Worm (Caenorhabditis elegans) whole organism, L1 larva: ENCODE data around the gene cyn-8.

ENCODE experiments used
- ama-1 ChIP-seq: fragments of 150-350 bp; optimal IDR thresholded peaks from 2 replicates; lab custom pipeline; 2014
- fkh-10 ChIP-seq: sonication (generic microtip); optimal IDR thresholded peaks from 2 replicates; lab custom pipeline; 2017; ENCODE audit warnings: missing biosample characterization, missing genetic modification reagents, missing genetic modification characterization
- lin-13 ChIP-seq: fragments of 150-350 bp; optimal IDR thresholded peaks from 2 replicates; lab custom pipeline; 2014; ENCODE audit warnings: missing biosample characterization, missing genetic modification reagents, missing genetic modification characterization
- lin-15B ChIP-seq: fragments of 150-350 bp; sonication (generic microtip); optimal IDR thresholded peaks from 3 replicates; lab custom pipeline; 2014; ENCODE audit warnings: missing biosample characterization, missing genetic modification characterization
- nhr-90 ChIP-seq: sonication (generic microtip); optimal IDR thresholded peaks from 2 replicates; lab custom pipeline; 2016; ENCODE audit warnings: mild to moderate bottlenecking, missing genetic modification characterization, missing compliant biosample characterization; ENCODE audit not compliant: poor library complexity
- ztf-11 ChIP-seq, 2 experiments: sonication (generic microtip); optimal IDR thresholded peaks; 2 replicates each; lab custom pipeline; 2016 to 2017; ENCODE audit warnings: missing genetic modification characterization in 2 of 2, missing biosample characterization in 1 of 2, missing compliant biosample characterization in 1 of 2

DNA sequence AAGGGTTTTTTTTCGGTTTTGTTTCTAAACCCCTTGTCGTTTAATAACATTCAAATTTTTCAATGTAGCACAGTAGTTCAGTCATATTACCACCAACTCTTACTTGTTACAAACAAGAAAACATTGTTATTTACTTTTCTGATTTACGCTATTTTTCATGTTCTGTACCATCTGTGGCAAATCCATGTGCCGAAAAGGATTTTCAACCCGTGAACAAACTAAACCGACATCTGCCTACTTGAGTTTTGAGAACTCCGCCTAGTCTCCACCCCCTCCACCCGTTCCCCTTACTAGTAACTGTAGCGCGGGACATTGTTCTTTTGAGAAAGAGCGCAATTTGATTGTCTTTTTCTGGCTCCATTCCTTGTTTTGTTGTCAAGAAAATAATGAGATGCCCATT is 6.0 kb upstream of the cyn-8 start, which contains the start of gene ensh-1:
- TF ChIP-seq lin-13 (GFP tag; lab: Kevin White, UChicago) (no peak), fkh-10 (GFP tag; lab: Kevin White, UChicago) (no peak), ama-1 (lab: Kevin White, UChicago) (no peak), ztf-11 (tag; optimal IDR thresholded peaks at IDR 0.05; lab: Kevin White, UChicago) (no peak), nhr-90 (tag; lab: Kevin White, UChicago) (no peak), lin-15B (no peak)
